Fruit fly (Drosophila melanogaster) whole organism, embryonic: ENCODE results near the gene Taf2.

Experiments
- Atf-2 ChIP-seq: fragments of 200-800 bp; sonication (Bioruptor generic); optimal IDR thresholded peaks from 2 replicates; lab custom pipeline; 2016; ENCODE audit warnings: missing biosample characterization, missing genetic modification characterization
- Atf6 ChIP-seq: fragments of 200-800 bp; sonication (Bioruptor generic); IDR thresholded peaks from 2 replicates; pipeline ENCODE4 v1.3.6; 2022; ENCODE audit warnings: missing biosample characterization, missing genetic modification characterization
- Bgb ChIP-seq: fragments of 200-800 bp; sonication (Bioruptor generic); IDR thresholded peaks from 2 replicates; pipeline ENCODE4 v1.3.6; 2022; ENCODE audit warnings: missing biosample characterization, missing genetic modification characterization; ENCODE audit not compliant: partially characterized antibody
- CG13123 ChIP-seq: fragments of 200-800 bp; sonication (Bioruptor generic); optimal IDR thresholded peaks from 2 replicates; lab custom pipeline; 2016; ENCODE audit warnings: missing biosample characterization, missing genetic modification characterization
- CG14860 ChIP-seq: fragments of 200-800 bp; sonication (Bioruptor generic); IDR thresholded peaks from 3 replicates; pipeline ENCODE4 v1.3.6; 2022; ENCODE audit warnings: missing biosample characterization, missing genetic modification characterization; ENCODE audit not compliant: partially characterized antibody
- CG14965 ChIP-seq: fragments of 200-800 bp; sonication (Bioruptor generic); optimal IDR thresholded peaks from 2 replicates; lab custom pipeline; 2016; ENCODE audit warnings: missing biosample characterization, missing genetic modification characterization, borderline replicate concordance
- CG15269 ChIP-seq: fragments of 200-800 bp; sonication (Bioruptor generic); optimal IDR thresholded peaks from 2 replicates; lab custom pipeline; 2018; ENCODE audit warnings: missing biosample characterization, mild to moderate bottlenecking, missing genetic modification characterization, moderate library complexity
- CG17912 ChIP-seq: fragments of 200-800 bp; sonication (Bioruptor generic); optimal IDR thresholded peaks from 2 replicates; lab custom pipeline; 2018; ENCODE audit warnings: missing biosample characterization, mild to moderate bottlenecking, missing genetic modification characterization
- CG2116 ChIP-seq: fragments of 200-800 bp; sonication (Bioruptor generic); optimal IDR thresholded peaks from 3 replicates; lab custom pipeline; 2018; ENCODE audit warnings: missing biosample characterization, mild to moderate bottlenecking, missing genetic modification characterization
- CG6854 ChIP-seq: fragments of 200-800 bp; sonication (Bioruptor generic); optimal IDR thresholded peaks from 3 replicates; lab custom pipeline; 2017; ENCODE audit warnings: missing biosample characterization, mild to moderate bottlenecking, missing genetic modification characterization
- CG7987 ChIP-seq: fragments of 200-800 bp; sonication (Bioruptor generic); optimal IDR thresholded peaks from 2 replicates; lab custom pipeline; 2018; ENCODE audit warnings: missing biosample characterization, mild to moderate bottlenecking, missing genetic modification characterization, moderate library complexity
- CG9215 ChIP-seq: fragments of 200-800 bp; sonication (Bioruptor generic); IDR thresholded peaks from 2 replicates; pipeline ENCODE4 v1.3.6; 2022; ENCODE audit warnings: missing biosample characterization, missing genetic modification characterization
- CG9727 ChIP-seq: fragments of 200-800 bp; sonication (Bioruptor generic); optimal IDR thresholded peaks from 3 replicates; lab custom pipeline; 2017; ENCODE audit warnings: missing biosample characterization, mild to moderate bottlenecking, missing genetic modification characterization
- CG9932 ChIP-seq: fragments of 200-800 bp; sonication (Bioruptor generic); IDR thresholded peaks from 2 replicates; pipeline ENCODE4 v1.3.6; 2022; ENCODE audit warnings: missing biosample characterization, missing genetic modification characterization
- D19B ChIP-seq: fragments of 200-800 bp; sonication (Bioruptor generic); optimal IDR thresholded peaks from 2 replicates; lab custom pipeline; 2017; ENCODE audit warnings: missing biosample characterization, mild to moderate bottlenecking, missing genetic modification characterization
- Dbx ChIP-seq: fragments of 200-800 bp; sonication (Bioruptor generic); IDR thresholded peaks from 3 replicates; pipeline ENCODE4 v1.3.6; 2022; ENCODE audit warnings: missing biosample characterization, missing genetic modification characterization
- MBD-R2 ChIP-seq: fragments of 200-800 bp; sonication (Bioruptor generic); IDR thresholded peaks from 2 replicates; pipeline ENCODE4 v1.3.6; 2022; ENCODE audit warnings: missing biosample characterization, missing genetic modification characterization
- Med ChIP-seq: fragments of 200-800 bp; sonication (Bioruptor generic); peaks from one replicate; lab custom pipeline; 2016; ENCODE audit warnings: missing biosample characterization, missing genetic modification characterization, mild to moderate bottlenecking, inconsistent platforms, moderate library complexity
- Opbp ChIP-seq: fragments of 200-800 bp; sonication (Bioruptor generic); IDR thresholded peaks from 3 replicates; pipeline ENCODE4 v1.3.6; 2022; ENCODE audit warnings: missing biosample characterization, missing genetic modification characterization; ENCODE audit not compliant: partially characterized antibody
- ab ChIP-seq: fragments of 200-800 bp; sonication (Bioruptor generic); optimal IDR thresholded peaks from 2 replicates; lab custom pipeline; 2016; ENCODE audit warnings: missing biosample characterization, missing genetic modification characterization
- amos ChIP-seq: fragments of 200-800 bp; sonication (Bioruptor generic); IDR thresholded peaks from 2 replicates; pipeline ENCODE4 v1.3.6; 2022; ENCODE audit warnings: missing biosample characterization, missing genetic modification characterization; ENCODE audit not compliant: partially characterized antibody
- aop ChIP-seq: fragments of 200-800 bp; sonication (Bioruptor generic); IDR thresholded peaks from 2 replicates; pipeline ENCODE4 v1.3.6; 2022; ENCODE audit warnings: missing biosample characterization, missing genetic modification characterization
- bsh ChIP-seq, 2 experiments: fragments of 200-800 bp; sonication (Bioruptor generic); optimal IDR thresholded peaks; 2 replicates each; lab custom pipeline; 2017 to 2018; ENCODE audit warnings: mild to moderate bottlenecking in 2 of 2, missing biosample characterization in 2 of 2, missing genetic modification characterization in 2 of 2, moderate library complexity in 1 of 2
- chinmo ChIP-seq: fragments of 200-800 bp; sonication (Bioruptor generic); IDR thresholded peaks from 4 replicates; pipeline ENCODE4 v1.3.6; 2022; ENCODE audit warnings: missing biosample characterization, missing genetic modification characterization; ENCODE audit not compliant: partially characterized antibody
- exex ChIP-seq: fragments of 200-800 bp; sonication (Bioruptor generic); optimal IDR thresholded peaks from 4 replicates; lab custom pipeline; 2018; ENCODE audit warnings: missing biosample characterization, mild to moderate bottlenecking, missing genetic modification characterization, moderate library complexity
- fd3F ChIP-seq: fragments of 200-800 bp; sonication (Bioruptor generic); optimal IDR thresholded peaks from 2 replicates; lab custom pipeline; 2018; ENCODE audit warnings: missing biosample characterization, mild to moderate bottlenecking, missing genetic modification characterization, moderate library complexity
- hb ChIP-seq: fragments of 200-800 bp; sonication (Bioruptor generic); IDR thresholded peaks from 3 replicates; pipeline ENCODE4 v1.3.6; 2022; ENCODE audit warnings: missing biosample characterization, missing genetic modification characterization; ENCODE audit not compliant: partially characterized antibody
- lab ChIP-seq: fragments of 200-800 bp; sonication (Bioruptor generic); optimal IDR thresholded peaks from 3 replicates; lab custom pipeline; 2017; ENCODE audit warnings: missing biosample characterization, missing genetic modification characterization, mild to moderate bottlenecking, moderate library complexity, missing genetic modification reagents
- nom ChIP-seq: fragments of 200-800 bp; sonication (Bioruptor generic); optimal IDR thresholded peaks from 2 replicates; lab custom pipeline; 2017; ENCODE audit warnings: missing biosample characterization, missing genetic modification characterization, mild to moderate bottlenecking, moderate library complexity, missing genetic modification reagents
- oc ChIP-seq: fragments of 200-800 bp; sonication (Bioruptor generic); optimal IDR thresholded peaks from 2 replicates; lab custom pipeline; 2018; ENCODE audit warnings: missing biosample characterization, mild to moderate bottlenecking, missing genetic modification characterization, moderate library complexity
- prd ChIP-seq, 3 experiments: fragments of >200 bp in 2 of 3; fragments of 200-800 bp in 1 of 3; sonication (Bioruptor generic) in 1 of 3; optimal IDR thresholded peaks in 2 of 3; IDR thresholded peaks in 1 of 3; 2 replicates in 2 of 3; 3 replicates in 1 of 3; pipeline versions ENCODE4 v1.3.6 to Lab custom; 2017 to 2022; ENCODE audit warnings: missing biosample characterization in 1 of 3, missing genetic modification characterization in 1 of 3
- rib ChIP-seq: fragments of 200-800 bp; sonication (Bioruptor generic); IDR thresholded peaks from 2 replicates; pipeline ENCODE4 v1.3.6; 2022; ENCODE audit warnings: missing biosample characterization, missing genetic modification characterization
- seq ChIP-seq: fragments of 200-800 bp; sonication (Bioruptor generic); IDR thresholded peaks from 2 replicates; pipeline ENCODE4 v1.3.6; 2022; ENCODE audit warnings: missing biosample characterization, missing genetic modification characterization
- so ChIP-seq: fragments of 200-800 bp; sonication (Bioruptor generic); IDR thresholded peaks from 3 replicates; pipeline ENCODE4 v1.3.6; 2022; ENCODE audit warnings: missing biosample characterization, missing genetic modification characterization
- ssp ChIP-seq: fragments of 200-800 bp; sonication (Bioruptor generic); IDR thresholded peaks from 2 replicates; pipeline ENCODE4 v1.3.6; 2022; ENCODE audit warnings: missing biosample characterization, missing genetic modification characterization
- stwl ChIP-seq: fragments of 200-800 bp; sonication (Bioruptor generic); optimal IDR thresholded peaks from 3 replicates; lab custom pipeline; 2018; ENCODE audit warnings: missing biosample characterization, mild to moderate bottlenecking, missing genetic modification characterization, moderate library complexity

Gene Taf2

DNA sequence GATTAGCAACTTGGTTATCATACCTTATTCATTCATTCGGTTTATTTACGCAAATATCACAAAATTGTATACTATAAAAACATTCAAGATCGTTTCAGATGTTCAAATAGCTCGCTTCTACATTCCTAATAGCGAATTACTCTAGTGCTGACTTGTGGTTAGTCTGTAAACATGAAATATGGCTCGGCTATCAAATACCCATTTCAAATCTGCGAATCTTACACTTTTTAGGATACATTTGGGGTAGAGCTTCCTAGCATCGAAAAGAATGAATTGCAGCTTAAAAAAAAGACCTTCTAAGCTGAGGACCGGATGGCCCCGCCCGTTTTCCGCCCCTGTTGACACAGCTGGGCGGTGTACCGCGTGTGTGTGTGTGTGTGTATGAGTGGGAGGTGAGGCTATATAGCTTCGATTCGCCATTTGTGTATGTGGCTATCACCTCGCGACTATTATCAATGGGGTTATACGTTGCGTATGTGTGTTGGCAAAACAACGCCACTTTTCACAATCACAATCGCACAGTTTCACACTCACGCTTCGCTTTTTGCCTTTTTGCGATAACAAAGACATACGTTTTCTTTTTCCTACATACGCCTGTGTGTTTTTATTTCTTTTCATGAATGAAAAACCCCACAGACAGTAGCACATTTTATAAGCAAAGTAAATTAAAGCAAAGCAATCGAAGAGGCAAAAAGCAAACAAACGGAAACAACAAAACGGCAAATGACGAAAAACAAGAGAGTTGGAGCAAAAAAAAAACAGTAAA is 41.7 kb downstream of the Taf2 start (continued):
- peak; percentile 17 for TF ChIP-seq fd3F (GFP tag; lab: Kevin White, UChicago)
- peak; percentile 64 for TF ChIP-seq D19B (GFP tag; lab: Kevin White, UChicago)
- TF ChIP-seq CG9215, result no peak
- peak; percentile 6; the same call in 1 of the 2 replicates for TF ChIP-seq CG9932 (GFP tag; lab: Robert Waterston, UW)
- TF ChIP-seq oc (tag; lab: Kevin White, UChicago), result no peak
- 0 out of 2 replicates have a peak, but pooled peaks have one; percentile 20 for TF ChIP-seq Bgb (GFP tag; lab: Robert Waterston, UW)
- peak; percentile 46; the same call in 1 of the 2 replicates for TF ChIP-seq Atf6 (GFP tag; lab: Robert Waterston, UW)
- 0 out of 4 replicates have a peak, but pooled peaks have one; percentile 43 for TF ChIP-seq chinmo (GFP tag; lab: Robert Waterston, UW)
- TF ChIP-seq CG2116, result no peak
- TF ChIP-seq bsh (GFP tag; optimal IDR thresholded peaks at IDR 0.05; lab: Kevin White, UChicago), result peak in 1 of 2 experiments; percentile 51
- no peak for TF ChIP-seq CG13123 (GFP tag; lab: Kevin White, UChicago)
- peak; percentile 21 for TF ChIP-seq CG6854 (GFP tag; lab: Kevin White, UChicago)
- peak; percentile 37; the same call in 1 of the 3 replicates for TF ChIP-seq Dbx (GFP tag; lab: Robert Waterston, UW)
- TF ChIP-seq MBD-R2 (GFP tag; lab: Robert Waterston, UW), result 0 out of 2 replicates have a peak, but pooled peaks have one; percentile 11
- no peak for TF ChIP-seq so (GFP tag; lab: Robert Waterston, UW)
- TF ChIP-seq rib (GFP tag; lab: Robert Waterston, UW), result peak; percentile 70
- TF ChIP-seq CG17912 (GFP tag; lab: Kevin White, UChicago), result no peak
- TF ChIP-seq stwl (tag; lab: Kevin White, UChicago), result no peak
- no peak for TF ChIP-seq prd (optimal IDR thresholded peaks at IDR 0.05; lab: Kevin White, UChicago)
- no peak for TF ChIP-seq prd (GFP tag; IDR thresholded peaks at IDR 0.05; lab: Robert Waterston, UW)
- no peak for TF ChIP-seq CG9727 (GFP tag; lab: Kevin White, UChicago)
- no peak for TF ChIP-seq aop
- TF ChIP-seq nom (GFP tag; lab: Kevin White, UChicago), result peak; percentile 16
- TF ChIP-seq Atf-2, result no peak
- no peak for TF ChIP-seq ssp (GFP tag; lab: Robert Waterston, UW)
- peak; percentile 11 for TF ChIP-seq Med (GFP tag; lab: Kevin White, UChicago)
- TF ChIP-seq Opbp, result peak; percentile 44; the same call in 1 of the 3 replicates
- TF ChIP-seq amos (GFP tag; lab: Robert Waterston, UW), result 0 out of 2 replicates have a peak, but pooled peaks have one; percentile 35
- peak; percentile 23 for TF ChIP-seq exex (tag; lab: Kevin White, UChicago)
- peak; percentile 10 for TF ChIP-seq CG15269
- peak; percentile 33 for TF ChIP-seq lab
- TF ChIP-seq seq (GFP tag; lab: Robert Waterston, UW), result no peak
- no peak for TF ChIP-seq ab (GFP tag; lab: Kevin White, UChicago)
- no peak for TF ChIP-seq CG7987 (GFP tag; lab: Kevin White, UChicago)
- TF ChIP-seq CG14965 (GFP tag; lab: Kevin White, UChicago), result no peak
- 0 out of 3 replicates have a peak, but pooled peaks have one; percentile 26 for TF ChIP-seq CG14860
- TF ChIP-seq hb (GFP tag; lab: Robert Waterston, UW), result peak; percentile 63; the same call in 1 of the 3 replicates
- TF ChIP-seq, all 482 proteins: peak for 35
